Worm (Caenorhabditis elegans) whole organism, midembryonic: Measurements from ENCODE around the gene lido-10.

Experiments
- T22C8.4 ChIP-seq: fragments of 200-800 bp; sonication (Bioruptor generic); IDR thresholded peaks from 2 replicates; pipeline ENCODE4 v1.3.6; 2022; ENCODE audit warnings: missing genetic modification characterization, missing compliant biosample characterization
- cog-1 ChIP-seq: sonication (generic microtip); optimal IDR thresholded peaks from 2 replicates; lab custom pipeline; 2016; ENCODE audit warnings: missing genetic modification characterization, missing compliant biosample characterization
- flt-1 ChIP-seq: fragments of 200-800 bp; sonication (Bioruptor generic); IDR thresholded peaks from 2 replicates; pipeline ENCODE4 v1.3.6; 2022; ENCODE audit warnings: missing genetic modification characterization, missing compliant biosample characterization
- klf-2 ChIP-seq: fragments of 200-800 bp; sonication (Bioruptor generic); conservative IDR thresholded peaks from 2 replicates; pipeline ENCODE4 v1.3.6; 2022; ENCODE audit warnings: missing genetic modification reagents, missing genetic modification characterization, missing compliant biosample characterization
- med-1 ChIP-seq: sonication (generic microtip); optimal IDR thresholded peaks from 2 replicates; lab custom pipeline; 2017; ENCODE audit warnings: missing genetic modification characterization, mild to moderate bottlenecking, missing compliant biosample characterization, antibody characterized with exemption, missing genetic modification reagents; ENCODE audit not compliant: insufficient read depth
- ref-1 ChIP-seq: fragments of 200-800 bp; sonication (Bioruptor generic); conservative IDR thresholded peaks from 2 replicates; pipeline ENCODE4 v1.3.6; 2022; ENCODE audit warnings: missing genetic modification reagents, missing genetic modification characterization, missing compliant biosample characterization
- tab-1 ChIP-seq: fragments of 200-800 bp; sonication (Bioruptor generic); IDR thresholded peaks from 2 replicates; pipeline ENCODE4 v1.3.6; 2022; ENCODE audit warnings: missing genetic modification characterization, missing compliant biosample characterization
- ztf-23 ChIP-seq: fragments of 200-800 bp; sonication (Bioruptor generic); IDR thresholded peaks from 2 replicates; pipeline ENCODE4 v1.3.6; 2022; ENCODE audit warnings: missing genetic modification reagents, missing genetic modification characterization, missing compliant biosample characterization
- ztf-29 ChIP-seq: fragments of 200-800 bp; sonication (Bioruptor generic); IDR thresholded peaks from 2 replicates; pipeline ENCODE4 v1.3.6; 2022; ENCODE audit warnings: missing genetic modification reagents, missing genetic modification characterization, missing compliant biosample characterization

lido-10 gene

DNA sequence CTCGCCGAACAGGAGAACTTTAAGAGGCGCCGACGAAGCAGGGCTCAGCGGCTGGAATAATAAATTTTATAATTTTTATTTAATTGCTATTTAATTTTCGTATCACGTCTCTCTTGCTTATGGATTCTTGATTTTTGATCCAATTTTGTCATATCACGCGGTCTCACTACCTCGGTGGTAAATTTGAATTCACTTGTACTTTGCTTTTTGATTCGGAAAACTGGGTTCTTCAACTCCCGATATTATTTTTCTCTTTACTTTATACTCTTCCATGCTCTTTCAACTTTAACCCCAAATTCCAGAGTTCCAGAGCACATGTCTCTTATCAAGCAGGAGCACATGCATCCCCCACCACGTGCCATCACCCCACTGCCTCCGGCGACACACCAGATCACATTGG is 1.4 kb downstream of the lido-10 start, which contains the start of gene lido-11:
Gene lido-11, plus strand, starts transcription at position 301 of the 400 bp plus-strand sequence.
- TF ChIP-seq T22C8.4 (GFP tag; lab: Robert Waterston, UW) (no peak), flt-1 (GFP tag; lab: Robert Waterston, UW) (no peak), tab-1 (GFP tag; lab: Robert Waterston, UW) (no peak), klf-2 (GFP tag; lab: Robert Waterston, UW) (no peak), cog-1 (tag; lab: Kevin White, UChicago) (no peak), ref-1 (no peak), ztf-29 (GFP tag; lab: Robert Waterston, UW) (no peak), med-1 (GFP tag; lab: Kevin White, UChicago) (no peak), ztf-23 (no peak)

DNA sequence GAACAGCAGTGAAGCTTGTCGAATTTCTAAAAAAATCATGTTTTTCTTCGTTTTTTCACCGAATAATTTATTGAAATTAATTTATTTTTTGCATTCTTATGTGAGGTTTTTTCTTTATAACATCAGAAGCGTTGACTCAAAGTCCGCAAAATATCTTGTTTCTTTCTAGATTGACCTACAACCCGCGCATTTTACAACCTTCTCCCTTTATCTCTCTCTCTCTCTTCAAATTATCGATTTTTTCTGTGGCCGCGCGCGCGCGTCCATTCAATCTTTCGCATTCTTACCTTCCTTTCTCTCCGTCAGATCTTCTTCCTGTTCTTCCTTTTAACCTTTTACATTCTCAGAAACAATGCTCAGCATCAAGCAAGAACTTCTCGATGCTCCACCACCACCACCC is 3.2 kb downstream of the lido-10 start, which contains the start of gene lido-12:
Gene lido-12, plus strand, starts transcription at position 301 of the 400 bp plus-strand sequence.
- TF ChIP-seq cog-1 (tag; lab: Kevin White, UChicago) (no peak), ztf-29 (GFP tag; lab: Robert Waterston, UW) (no peak), T22C8.4 (GFP tag; lab: Robert Waterston, UW) (peak; percentile 57; the same call in 1 of the 2 replicates), klf-2 (GFP tag; lab: Robert Waterston, UW) (no peak), ref-1 (no peak)

DNA sequence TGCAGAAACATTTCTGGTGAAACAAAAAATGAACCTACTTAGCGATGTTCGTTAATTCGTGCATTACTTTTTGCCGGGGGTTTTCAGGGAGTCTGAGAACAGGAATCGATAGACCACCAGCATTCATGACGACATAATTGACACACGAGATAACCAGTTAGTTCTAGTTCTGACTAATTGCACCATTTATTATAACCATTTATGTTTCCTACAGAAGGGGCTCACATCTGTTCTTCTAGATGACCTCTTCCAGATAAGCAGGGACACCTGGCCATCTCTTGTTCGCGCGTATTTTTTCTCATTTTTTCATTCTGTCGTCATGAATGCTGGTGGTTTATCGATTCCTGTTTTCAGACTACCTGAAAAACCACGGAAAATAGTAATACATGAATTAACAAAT is 6.1 kb downstream of the lido-10 start, which contains the start of gene sdz-5:
Gene sdz-5, plus strand, starts transcription at position 301 of the 400 bp plus-strand sequence.
- TF ChIP-seq ztf-29 (GFP tag; lab: Robert Waterston, UW) = no peak

DNA sequence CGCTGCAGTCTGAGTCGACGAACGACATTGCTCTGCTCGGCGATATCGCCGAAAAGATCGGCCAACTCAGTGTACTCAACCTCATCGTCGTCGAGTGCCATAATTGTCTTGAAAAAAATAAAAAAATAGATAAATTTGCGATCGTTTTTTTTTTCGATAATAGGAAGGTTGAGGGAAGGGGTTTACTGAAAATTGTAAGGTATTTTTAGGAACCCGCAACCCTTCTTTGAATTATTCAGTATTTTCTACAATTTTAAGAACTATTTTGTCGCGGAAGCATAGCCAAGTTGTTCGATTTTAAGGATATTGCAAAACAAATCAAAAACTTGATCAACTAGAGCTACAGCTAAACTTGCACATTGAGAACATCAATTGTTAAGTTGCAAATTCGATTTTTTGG is 9.8 kb downstream of the lido-10 start, which contains the start of gene C41H7.9:
Gene C41H7.9, minus strand, starts transcription at position 101 of the 400 bp plus-strand sequence.
- no peak for TF ChIP-seq klf-2 (GFP tag; lab: Robert Waterston, UW)
- TF ChIP-seq ztf-29 (GFP tag; lab: Robert Waterston, UW) = no peak

DNA sequence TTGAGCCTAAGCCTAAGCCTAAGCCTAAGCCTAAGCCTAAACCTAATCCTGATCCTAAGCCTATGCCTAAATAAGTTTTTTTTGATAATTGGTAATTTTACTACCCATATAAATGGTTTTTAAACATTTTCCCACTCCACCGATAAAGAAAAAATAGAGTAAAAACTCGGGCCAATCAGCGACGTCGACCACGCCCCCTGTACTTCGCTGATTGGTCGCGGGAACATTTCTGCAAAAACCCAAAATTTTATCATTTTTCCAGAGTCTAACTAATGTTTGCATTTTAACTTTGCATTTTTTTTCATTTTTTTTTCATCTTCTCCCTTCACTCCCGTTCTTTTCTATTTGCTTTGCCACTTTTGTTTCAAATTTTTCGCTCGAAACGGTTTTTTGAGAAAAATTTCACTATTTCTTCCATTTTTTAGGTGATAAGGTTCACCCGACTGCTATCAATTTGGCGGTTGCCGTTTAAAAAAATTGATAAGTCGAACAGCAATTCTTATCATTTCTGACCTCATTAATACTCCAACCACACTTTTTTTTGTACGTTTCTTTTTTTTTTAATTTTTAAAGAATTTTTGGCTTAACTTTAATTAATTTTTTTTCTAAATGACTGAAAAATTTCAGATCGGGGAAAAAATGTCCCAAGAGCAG is 12.0 kb downstream of the lido-10 start, which contains the start of gene C41H7.2:
Gene C41H7.2, plus strand, starts transcription at position 622 of the 654 bp plus-strand sequence.
- TF ChIP-seq flt-1 (GFP tag; lab: Robert Waterston, UW) (0 out of 2 replicates have a peak, but pooled peaks have one; percentile 2), T22C8.4 (GFP tag; lab: Robert Waterston, UW) (no peak)

DNA sequence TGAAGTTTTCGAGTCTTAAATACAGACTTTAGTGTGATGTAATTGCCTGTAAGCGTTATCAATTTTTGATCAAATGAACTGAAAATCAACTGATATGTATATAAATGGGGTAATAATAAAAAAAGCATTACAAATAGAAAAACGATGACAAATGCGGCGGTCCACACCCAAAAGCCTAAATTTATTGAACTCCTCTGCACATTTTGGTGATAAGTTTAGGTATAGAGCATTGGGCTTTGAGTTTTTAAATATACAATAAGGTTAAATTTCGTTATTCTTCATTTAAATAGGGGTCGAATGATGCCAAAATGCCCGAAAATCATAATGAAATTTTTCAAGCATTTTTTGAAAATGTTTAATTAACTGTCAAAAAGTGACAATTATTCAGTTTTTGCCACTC is 17.5 kb downstream of the lido-10 start, which contains the start of gene clec-3:
Gene clec-3, minus strand, starts transcription at position 101 of the 400 bp plus-strand sequence.
- TF ChIP-seq ref-1 = no peak
- TF ChIP-seq cog-1 (tag; lab: Kevin White, UChicago) = no peak
- TF ChIP-seq T22C8.4 (GFP tag; lab: Robert Waterston, UW) = no peak
- TF ChIP-seq med-1 (GFP tag; lab: Kevin White, UChicago) = no peak
- no peak for TF ChIP-seq flt-1 (GFP tag; lab: Robert Waterston, UW)

DNA sequence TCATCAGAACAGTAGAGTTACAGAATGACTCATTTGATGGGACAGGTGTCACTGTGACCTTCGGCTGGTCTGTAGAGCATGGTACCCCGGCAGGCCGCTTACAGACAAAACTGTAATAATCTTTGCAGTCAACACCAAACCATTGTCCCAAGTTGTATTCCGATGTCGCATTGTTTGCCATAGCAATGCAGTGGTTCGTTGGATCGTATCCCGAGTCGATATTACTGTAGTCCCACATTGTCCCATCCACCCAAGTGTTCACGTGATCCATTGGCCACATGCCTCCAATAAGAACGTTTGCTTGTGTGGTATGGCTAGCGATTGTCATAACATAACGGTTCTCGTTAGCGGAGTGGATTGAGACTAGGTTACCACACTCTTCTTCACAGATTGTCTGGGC is 18.6 kb downstream of the lido-10 start:
- TF ChIP-seq cog-1 (tag; lab: Kevin White, UChicago) (no peak), med-1 (GFP tag; lab: Kevin White, UChicago) (no peak), tab-1 (GFP tag; lab: Robert Waterston, UW) (no peak), T22C8.4 (GFP tag; lab: Robert Waterston, UW) (no peak), klf-2 (GFP tag; lab: Robert Waterston, UW) (no peak), ref-1 (no peak), ztf-29 (GFP tag; lab: Robert Waterston, UW) (no peak), ztf-23 (no peak), flt-1 (GFP tag; lab: Robert Waterston, UW) (no peak)

DNA sequence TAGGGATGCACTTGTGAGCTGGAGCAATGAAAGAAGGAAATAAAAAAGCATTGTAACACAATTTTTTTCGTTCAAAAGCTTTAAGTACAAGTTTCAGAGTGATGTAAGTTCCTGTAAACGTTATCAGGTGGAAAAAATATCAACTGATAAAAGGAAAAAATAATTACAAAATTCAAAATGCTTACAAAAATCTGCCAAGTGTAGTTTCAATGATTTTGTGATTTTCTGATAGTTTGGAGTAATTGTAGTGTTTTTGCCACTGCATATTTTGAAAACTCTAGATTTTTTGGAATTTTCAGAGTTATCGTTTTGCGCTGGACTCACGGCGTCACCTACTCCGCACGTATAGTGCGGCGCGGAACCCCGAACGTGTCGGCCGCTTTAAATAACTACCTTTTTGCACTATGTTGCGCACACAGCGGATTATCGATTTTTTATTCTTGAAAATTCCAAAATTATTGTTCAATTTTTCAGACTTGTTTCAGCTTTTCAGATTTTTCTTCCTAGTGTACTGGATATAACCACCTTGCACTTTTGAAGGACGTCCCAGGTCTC is 21.1 kb downstream of the lido-10 start, which contains the start of gene clec-2:
Gene clec-2, minus strand, starts transcription at position 51 of the 555 bp plus-strand sequence.
- TF ChIP-seq klf-2 (GFP tag; lab: Robert Waterston, UW) (no peak), ztf-29 (GFP tag; lab: Robert Waterston, UW) (no peak), T22C8.4 (GFP tag; lab: Robert Waterston, UW) (no peak), ref-1 (no peak), tab-1 (GFP tag; lab: Robert Waterston, UW) (no peak), flt-1 (GFP tag; lab: Robert Waterston, UW) (no peak), med-1 (GFP tag; lab: Kevin White, UChicago) (no peak), cog-1 (tag; lab: Kevin White, UChicago) (no peak), ztf-23 (no peak)

DNA sequence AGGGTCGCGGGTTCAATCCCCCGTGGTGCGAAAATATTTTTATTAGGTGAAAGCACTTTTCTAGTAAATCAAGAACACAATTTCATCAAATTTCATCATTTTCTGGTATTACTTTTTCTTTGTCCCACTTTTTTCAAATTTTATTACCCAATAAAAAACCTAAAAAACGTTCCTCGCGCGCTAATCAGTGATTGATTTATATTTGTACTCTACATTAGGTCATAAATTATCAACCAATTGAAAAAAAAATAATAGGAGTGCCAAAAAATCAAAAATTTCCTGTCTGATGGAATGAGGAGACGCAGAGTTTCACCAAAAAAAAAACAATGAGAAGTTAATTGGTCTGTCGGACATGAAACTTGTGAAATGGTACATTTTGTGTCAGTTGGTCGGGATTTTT is 22.3 kb downstream of the lido-10 start:
- no peak for TF ChIP-seq T22C8.4 (GFP tag; lab: Robert Waterston, UW)
- TF ChIP-seq flt-1 (GFP tag; lab: Robert Waterston, UW) = no peak
- TF ChIP-seq cog-1 (tag; lab: Kevin White, UChicago) = no peak
- TF ChIP-seq klf-2 (GFP tag; lab: Robert Waterston, UW) = no peak
- TF ChIP-seq tab-1 (GFP tag; lab: Robert Waterston, UW) = no peak
- no peak for TF ChIP-seq ref-1
- no peak for TF ChIP-seq med-1 (GFP tag; lab: Kevin White, UChicago)
- no peak for TF ChIP-seq ztf-29 (GFP tag; lab: Robert Waterston, UW)
- TF ChIP-seq ztf-23 = no peak

DNA sequence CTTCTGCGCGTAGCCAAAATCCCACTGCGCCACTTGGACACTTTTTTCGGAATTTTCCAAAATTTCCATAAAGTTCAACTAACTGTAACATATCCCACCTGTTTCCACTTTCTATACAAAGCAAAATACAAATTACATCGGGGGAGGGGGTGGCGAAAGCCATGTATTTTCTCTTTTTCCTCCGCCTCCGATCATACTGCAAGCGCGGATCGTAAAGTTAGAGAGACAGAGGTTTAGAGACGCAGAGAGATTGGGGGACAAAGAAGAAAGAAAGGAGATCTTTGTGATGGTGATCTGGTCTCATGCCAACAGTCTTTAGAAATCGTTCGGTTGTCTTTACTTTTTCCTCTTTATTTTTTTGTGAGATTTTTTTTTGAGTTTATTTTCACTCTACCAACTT is 26.0 kb downstream of the lido-10 start:
- TF ChIP-seq flt-1 (GFP tag; lab: Robert Waterston, UW) = no peak
- TF ChIP-seq ztf-29 (GFP tag; lab: Robert Waterston, UW) = no peak
- TF ChIP-seq ref-1 = no peak
- no peak for TF ChIP-seq tab-1 (GFP tag; lab: Robert Waterston, UW)
- TF ChIP-seq cog-1 (tag; lab: Kevin White, UChicago) = no peak
- TF ChIP-seq klf-2 (GFP tag; lab: Robert Waterston, UW) = no peak
- TF ChIP-seq med-1 (GFP tag; lab: Kevin White, UChicago) = no peak
- no peak for TF ChIP-seq ztf-23
- no peak for TF ChIP-seq T22C8.4 (GFP tag; lab: Robert Waterston, UW)
